Fruit fly (Drosophila melanogaster) whole organism, embryonic: ENCODE data around the gene TBC1d7.

ENCODE experiments used
- ATbp ChIP-seq: fragments of 200-800 bp; sonication (Bioruptor generic); optimal IDR thresholded peaks from 2 replicates; lab custom pipeline; 2017; ENCODE audit warnings: missing biosample characterization, mild to moderate bottlenecking, missing genetic modification characterization, missing genetic modification reagents
- Asciz ChIP-seq: fragments of 200-800 bp; sonication (Bioruptor generic); optimal IDR thresholded peaks from 2 replicates; lab custom pipeline; 2017; ENCODE audit warnings: missing biosample characterization, mild to moderate bottlenecking, missing genetic modification characterization, missing genetic modification reagents
- Atf6 ChIP-seq: fragments of 200-800 bp; sonication (Bioruptor generic); IDR thresholded peaks from 2 replicates; pipeline ENCODE4 v1.3.6; 2022; ENCODE audit warnings: missing biosample characterization, missing genetic modification characterization
- Blimp-1 ChIP-seq: fragments of 200-800 bp; sonication (Bioruptor generic); optimal IDR thresholded peaks from 3 replicates; lab custom pipeline; 2018; ENCODE audit warnings: missing biosample characterization, missing genetic modification characterization, mild to moderate bottlenecking, moderate library complexity, missing genetic modification reagents
- Bteb2 ChIP-seq: fragments of 200-800 bp; sonication (Bioruptor generic); optimal IDR thresholded peaks from 2 replicates; lab custom pipeline; 2016; ENCODE audit warnings: missing biosample characterization, missing genetic modification characterization
- CG11560 ChIP-seq: fragments of 200-800 bp; sonication (Bioruptor generic); IDR thresholded peaks from 3 replicates; pipeline ENCODE4 v1.3.6; 2022; ENCODE audit warnings: missing biosample characterization, missing genetic modification characterization
- CG11696 ChIP-seq: fragments of 200-800 bp; sonication (Bioruptor generic); IDR thresholded peaks from 2 replicates; pipeline ENCODE4 v1.3.6; 2022; ENCODE audit warnings: missing biosample characterization, missing genetic modification characterization
- CG1233 ChIP-seq: fragments of 200-800 bp; sonication (Bioruptor generic); optimal IDR thresholded peaks from 4 replicates; lab custom pipeline; 2018; ENCODE audit warnings: missing biosample characterization, mild to moderate bottlenecking, missing genetic modification characterization
- CG15073 ChIP-seq: fragments of 200-800 bp; sonication (Bioruptor generic); optimal IDR thresholded peaks from 2 replicates; lab custom pipeline; 2016; ENCODE audit warnings: missing biosample characterization, missing genetic modification characterization
- CG15514 ChIP-seq: fragments of 200-800 bp; sonication (Bioruptor generic); optimal IDR thresholded peaks from 3 replicates; lab custom pipeline; 2017; ENCODE audit warnings: missing biosample characterization, missing genetic modification characterization, mild to moderate bottlenecking, moderate library complexity, missing genetic modification reagents
- CG17328 ChIP-seq: fragments of 200-800 bp; sonication (Bioruptor generic); IDR thresholded peaks from 2 replicates; pipeline ENCODE4 v1.3.6; 2022; ENCODE audit warnings: missing biosample characterization, missing genetic modification characterization
- CG30403 ChIP-seq: fragments of 200-800 bp; sonication (Bioruptor generic); optimal IDR thresholded peaks from 3 replicates; lab custom pipeline; 2016; ENCODE audit warnings: missing biosample characterization, missing genetic modification characterization
- CG3065 ChIP-seq: fragments of 200-800 bp; sonication (Bioruptor generic); optimal IDR thresholded peaks from 2 replicates; lab custom pipeline; 2016; ENCODE audit warnings: missing biosample characterization, missing genetic modification characterization
- CG31365 ChIP-seq: fragments of 200-800 bp; sonication (Bioruptor generic); optimal IDR thresholded peaks from 2 replicates; lab custom pipeline; 2018; ENCODE audit warnings: missing biosample characterization, mild to moderate bottlenecking, missing genetic modification characterization
- CG31441 ChIP-seq: fragments of 200-800 bp; sonication (Bioruptor generic); IDR thresholded peaks from 2 replicates; pipeline ENCODE4 v1.3.6; 2022; ENCODE audit warnings: missing biosample characterization, missing genetic modification characterization
- CG3407 ChIP-seq: fragments of 200-800 bp; sonication (Bioruptor generic); optimal IDR thresholded peaks from 2 replicates; lab custom pipeline; 2018; ENCODE audit warnings: missing biosample characterization, mild to moderate bottlenecking, missing genetic modification characterization
- CG34224 ChIP-seq: fragments of 200-800 bp; sonication (Bioruptor generic); IDR thresholded peaks from 3 replicates; pipeline ENCODE4 v1.3.6; 2022; ENCODE audit warnings: missing biosample characterization, missing genetic modification characterization; ENCODE audit not compliant: partially characterized antibody
- CG3838 ChIP-seq: fragments of 200-800 bp; sonication (Bioruptor generic); optimal IDR thresholded peaks from 3 replicates; lab custom pipeline; 2016; ENCODE audit warnings: missing biosample characterization, missing genetic modification characterization
- CG4424 ChIP-seq: fragments of 200-800 bp; sonication (Bioruptor generic); optimal IDR thresholded peaks from 3 replicates; lab custom pipeline; 2016; ENCODE audit warnings: missing biosample characterization, missing genetic modification characterization
- CG4820 ChIP-seq: fragments of 200-800 bp; sonication (Bioruptor generic); optimal IDR thresholded peaks from 3 replicates; lab custom pipeline; 2016; ENCODE audit warnings: missing biosample characterization, missing genetic modification characterization
- CG7928 ChIP-seq: fragments of 200-800 bp; sonication (Bioruptor generic); optimal IDR thresholded peaks from 2 replicates; lab custom pipeline; 2017; ENCODE audit warnings: missing biosample characterization, mild to moderate bottlenecking, missing genetic modification characterization
- CG8388 ChIP-seq: fragments of 200-800 bp; sonication (Bioruptor generic); optimal IDR thresholded peaks from 2 replicates; lab custom pipeline; 2019; ENCODE audit warnings: missing biosample characterization, mild to moderate bottlenecking, missing genetic modification characterization, moderate library complexity
- Chrac-16 ChIP-seq: fragments of 200-800 bp; sonication (Bioruptor generic); optimal IDR thresholded peaks from 3 replicates; lab custom pipeline; 2016; ENCODE audit warnings: missing biosample characterization, missing genetic modification characterization
- D19B ChIP-seq: fragments of 200-800 bp; sonication (Bioruptor generic); optimal IDR thresholded peaks from 2 replicates; lab custom pipeline; 2017; ENCODE audit warnings: missing biosample characterization, mild to moderate bottlenecking, missing genetic modification characterization
- E2f2 ChIP-seq: fragments of 200-800 bp; sonication (Bioruptor generic); IDR thresholded peaks from 2 replicates; pipeline ENCODE4 v1.3.6; 2022; ENCODE audit warnings: missing biosample characterization, missing genetic modification characterization
- Ets65A ChIP-seq: fragments of 200-800 bp; sonication (Bioruptor generic); peaks from one replicate; lab custom pipeline; 2016; ENCODE audit warnings: missing biosample characterization, missing genetic modification characterization
- Hr39 ChIP-seq: fragments of >200 bp; optimal IDR thresholded peaks from 2 replicates; lab custom pipeline; 2017
- Hr51 ChIP-seq, 2 experiments: fragments of 200-800 bp; sonication (Bioruptor generic); optimal IDR thresholded peaks; 2 replicates in 1 of 2; 3 replicates in 1 of 2; lab custom pipeline; 2016 to 2018; ENCODE audit warnings: missing biosample characterization in 2 of 2, missing genetic modification characterization in 2 of 2, mild to moderate bottlenecking in 1 of 2, moderate library complexity in 1 of 2
- Hsf ChIP-seq: fragments of 200-800 bp; sonication (Bioruptor generic); optimal IDR thresholded peaks from 3 replicates; lab custom pipeline; 2016; ENCODE audit warnings: missing biosample characterization, missing genetic modification characterization
- Jarid2 ChIP-seq: fragments of 200-800 bp; sonication (Bioruptor generic); optimal IDR thresholded peaks from 3 replicates; lab custom pipeline; 2017; ENCODE audit warnings: mild to moderate bottlenecking, missing biosample characterization, missing genetic modification reagents, missing genetic modification characterization
- Myb ChIP-seq: fragments of 200-800 bp; sonication (Bioruptor generic); optimal IDR thresholded peaks from 2 replicates; lab custom pipeline; 2016; ENCODE audit warnings: missing biosample characterization, missing genetic modification characterization
- Tbp ChIP-seq: fragments of >200 bp; optimal IDR thresholded peaks from 2 replicates; lab custom pipeline; 2018; ENCODE audit warnings: missing biosample characterization, missing genetic modification characterization
- Vsx1 ChIP-seq: fragments of 200-800 bp; sonication (Bioruptor generic); optimal IDR thresholded peaks from 2 replicates; lab custom pipeline; 2017; ENCODE audit warnings: missing biosample characterization, mild to moderate bottlenecking, missing genetic modification characterization, missing genetic modification reagents
- Xbp1 ChIP-seq: fragments of 200-800 bp; sonication (Bioruptor generic); optimal IDR thresholded peaks from 3 replicates; lab custom pipeline; 2016; ENCODE audit warnings: missing biosample characterization, mild to moderate bottlenecking, missing genetic modification characterization
- Xrp1 ChIP-seq: fragments of 200-800 bp; sonication (Bioruptor generic); IDR thresholded peaks from 2 replicates; pipeline ENCODE4 v1.3.6; 2022; ENCODE audit warnings: missing biosample characterization, missing genetic modification characterization
- az2 ChIP-seq: fragments of 200-800 bp; sonication (Bioruptor generic); optimal IDR thresholded peaks from 3 replicates; lab custom pipeline; 2016; ENCODE audit warnings: missing biosample characterization, missing genetic modification characterization
- bsh ChIP-seq, 2 experiments: fragments of 200-800 bp; sonication (Bioruptor generic); optimal IDR thresholded peaks; 2 replicates each; lab custom pipeline; 2017 to 2018; ENCODE audit warnings: mild to moderate bottlenecking in 2 of 2, missing biosample characterization in 2 of 2, missing genetic modification characterization in 2 of 2, moderate library complexity in 1 of 2
- chinmo ChIP-seq: fragments of 200-800 bp; sonication (Bioruptor generic); IDR thresholded peaks from 4 replicates; pipeline ENCODE4 v1.3.6; 2022; ENCODE audit warnings: missing biosample characterization, missing genetic modification characterization; ENCODE audit not compliant: partially characterized antibody
- da ChIP-seq: fragments of 200-800 bp; sonication (Bioruptor generic); optimal IDR thresholded peaks from 2 replicates; lab custom pipeline; 2016; ENCODE audit warnings: missing biosample characterization, missing genetic modification characterization
- jigr1 ChIP-seq: fragments of 200-800 bp; sonication (Bioruptor generic); IDR thresholded peaks from 3 replicates; pipeline ENCODE4 v1.3.6; 2022; ENCODE audit warnings: missing biosample characterization, missing genetic modification characterization
- ken ChIP-seq: fragments of 200-800 bp; sonication (Bioruptor generic); IDR thresholded peaks from 3 replicates; pipeline ENCODE4 v1.3.6; 2022; ENCODE audit warnings: missing biosample characterization, missing genetic modification characterization
- lbe ChIP-seq: fragments of 200-800 bp; sonication (Bioruptor generic); optimal IDR thresholded peaks from 2 replicates; lab custom pipeline; 2016; ENCODE audit warnings: missing biosample characterization, mild to moderate bottlenecking, missing genetic modification characterization
- lola ChIP-seq, 3 experiments: fragments of >200 bp in 2 of 3; fragments of 200-800 bp in 1 of 3; sonication (Bioruptor generic) in 1 of 3; optimal IDR thresholded peaks; 2 replicates each; lab custom pipeline; 2017 to 2019; ENCODE audit warnings: missing biosample characterization in 3 of 3, missing genetic modification characterization in 3 of 3, mild to moderate bottlenecking in 1 of 3, moderate library complexity in 1 of 3
- phol ChIP-seq: fragments of 200-800 bp; sonication (Bioruptor generic); optimal IDR thresholded peaks from 3 replicates; lab custom pipeline; 2018; ENCODE audit warnings: missing biosample characterization, mild to moderate bottlenecking, missing genetic modification characterization, moderate library complexity
- slou ChIP-seq: fragments of 200-800 bp; sonication (Bioruptor generic); optimal IDR thresholded peaks from 3 replicates; lab custom pipeline; 2016; ENCODE audit warnings: missing biosample characterization, missing genetic modification characterization
- ttk ChIP-seq: fragments of 200-800 bp; sonication (Bioruptor generic); IDR thresholded peaks from 2 replicates; pipeline ENCODE4 v2.1.2; 2022; ENCODE audit warnings: missing biosample characterization, missing genetic modification characterization
- unpg ChIP-seq: fragments of 200-800 bp; sonication (Bioruptor generic); optimal IDR thresholded peaks from 3 replicates; lab custom pipeline; 2018; ENCODE audit warnings: missing biosample characterization, mild to moderate bottlenecking, missing genetic modification characterization, moderate library complexity
- vvl ChIP-seq: fragments of 200-800 bp; sonication (Bioruptor generic); IDR thresholded peaks from 2 replicates; pipeline ENCODE4 v1.3.6; 2022; ENCODE audit warnings: missing biosample characterization, missing genetic modification characterization
- zfh1 ChIP-seq: fragments of 200-800 bp; sonication (Bioruptor generic); IDR thresholded peaks from 3 replicates; pipeline ENCODE4 v1.3.6; 2022; ENCODE audit warnings: missing biosample characterization, missing genetic modification characterization
- zfh2 ChIP-seq: fragments of 200-800 bp; sonication (Bioruptor generic); optimal IDR thresholded peaks from 2 replicates; lab custom pipeline; 2016; ENCODE audit warnings: missing biosample characterization, missing genetic modification characterization

Gene TBC1d7

dm6 chr3R:24202723-24203122 lies 41.2 kb downstream of the TBC1d7 start:
- TF ChIP-seq CG3407 (GFP tag; lab: Kevin White, UChicago) (no peak), Blimp-1 (GFP tag; lab: Kevin White, UChicago) (peak; percentile 89), Jarid2 (no peak), Chrac-16 (no peak), slou (GFP tag; lab: Kevin White, UChicago) (no peak), vvl (GFP tag; lab: Robert Waterston, UW) (peak; percentile 20; the same call in 1 of the 2 replicates), CG34224 (GFP tag; lab: Robert Waterston, UW) (no peak), E2f2 (GFP tag; lab: Robert Waterston, UW) (no peak), ttk (GFP tag; lab: Robert Waterston, UW) (no peak), Ets65A (peak; percentile 11)

- TF ChIP-seq zfh2 (GFP tag; lab: Kevin White, UChicago) (no peak), Hr51 (GFP tag; optimal IDR thresholded peaks at IDR 0.05; lab: Kevin White, UChicago) (peak in 1 of 2 experiments; percentile 65), Bteb2 (GFP tag; lab: Kevin White, UChicago) (no peak), CG31441 (GFP tag; lab: Robert Waterston, UW) (peak; percentile 55), Hsf (peak; percentile 11), Myb (GFP tag; lab: Kevin White, UChicago) (no peak), Atf6 (no peak), CG11696 (GFP tag; lab: Robert Waterston, UW) (peak; percentile 52), lola (GFP tag; optimal IDR thresholded peaks at IDR 0.05; lab: Kevin White, UChicago) (peak in 1 of 3 experiments; percentile 17), CG3065 (GFP tag; lab: Kevin White, UChicago) (no peak), CG31365 (no peak), CG8388 (GFP tag; lab: Kevin White, UChicago) (peak; percentile 44), CG4424 (GFP tag; lab: Kevin White, UChicago) (no peak), D19B (GFP tag; lab: Kevin White, UChicago) (no peak), lbe (GFP tag; lab: Kevin White, UChicago) (peak; percentile 69), Hr39 (lab: Kevin White, UChicago) (no peak), CG17328 (GFP tag; lab: Robert Waterston, UW) (peak; percentile 29), ATbp (GFP tag; lab: Kevin White, UChicago) (peak; percentile 23), ken (GFP tag; lab: Robert Waterston, UW) (no peak), chinmo (GFP tag; lab: Robert Waterston, UW) (0 out of 4 replicates have a peak, but pooled peaks have one; percentile 27), Vsx1 (no peak), jigr1 (GFP tag; lab: Robert Waterston, UW) (no peak), unpg (GFP tag; lab: Kevin White, UChicago) (peak; percentile 36), Xrp1 (peak; percentile 53; the same call in 1 of the 2 replicates), Chrac-16 (no peak), bsh (GFP tag; optimal IDR thresholded peaks at IDR 0.05; lab: Kevin White, UChicago) (peak; percentile 19 to 67), CG7928 (GFP tag; lab: Kevin White, UChicago) (no peak), da (GFP tag; lab: Kevin White, UChicago) (no peak), CG30403 (no peak), Tbp (GFP tag; lab: Kevin White, UChicago) (no peak), CG15073 (GFP tag; lab: Kevin White, UChicago) (no peak), CG3838 (GFP tag; lab: Kevin White, UChicago) (no peak), az2 (GFP tag; lab: Kevin White, UChicago) (peak; percentile 21), Asciz (peak; percentile 34), CG11560 (tag; lab: Robert Waterston, UW) (no peak), CG15514 (GFP tag; lab: Kevin White, UChicago) (no peak), Xbp1 (GFP tag; lab: Kevin White, UChicago) (peak; percentile 24), CG1233 (GFP tag; lab: Kevin White, UChicago) (no peak), zfh1 (GFP tag; lab: Robert Waterston, UW) (0 out of 3 replicates have a peak, but pooled peaks have one; percentile 14), phol (peak; percentile 44), CG4820 (GFP tag; lab: Kevin White, UChicago) (peak; percentile 2)
Measured at dm6 chr3R:24203426-24203825, 41.9 kb downstream of the TBC1d7 start.
